Worm (Caenorhabditis elegans): ENCODE data around the gene coel-1.

coel-1 gene

DNA sequence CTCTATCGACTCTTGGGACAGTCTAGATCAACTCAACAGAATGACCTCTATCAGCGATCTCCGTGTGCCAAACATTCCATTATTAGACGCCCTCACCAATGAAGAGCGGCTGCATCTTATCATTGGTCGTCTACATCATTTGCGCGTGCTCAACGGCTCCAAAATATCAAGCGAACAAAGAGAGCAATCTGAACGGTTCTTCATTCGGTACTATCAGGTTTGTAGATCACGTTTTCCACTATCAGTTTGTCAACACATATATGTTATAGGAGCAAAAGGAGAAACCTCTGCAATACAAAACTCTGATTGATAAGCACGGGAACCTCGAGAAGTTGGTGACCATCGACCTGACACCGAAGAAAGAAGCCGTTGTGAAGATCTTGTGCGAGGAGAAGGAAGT is 2.9 kb downstream of the coel-1 start (continued):
- TF ChIP-seq tbp1 (GFP tag; optimal IDR thresholded peaks at IDR 0.05) (no peak), ceh-27 (GFP tag; optimal IDR thresholded peaks at IDR 0.05) (no peak)

DNA sequence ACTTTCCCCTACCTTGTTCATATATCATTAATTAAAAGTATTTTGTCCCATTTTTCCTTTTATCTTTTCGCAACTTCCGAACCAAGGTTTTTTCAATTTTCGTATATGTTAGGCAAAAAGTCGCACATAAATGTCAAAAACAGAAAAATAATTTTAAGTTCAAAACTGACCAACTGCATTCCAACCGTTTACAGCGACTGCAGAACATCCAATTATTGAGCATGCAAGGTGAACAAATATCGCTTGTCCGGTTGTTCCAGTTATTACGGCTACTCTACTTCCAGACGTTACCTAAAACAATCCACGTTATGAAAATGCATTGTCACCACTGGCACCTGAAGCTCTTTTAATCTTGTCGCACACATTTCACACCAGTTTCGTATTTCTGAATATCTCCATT is 8.2 kb downstream of the coel-1 start, which contains the start of gene C52B9.10:
TSS of gene C52B9.10 (plus strand) at position 301 of the 400 bp plus-strand sequence.
- TF ChIP-seq snpc-3.4 (tag; optimal IDR thresholded peaks at IDR 0.05) (no peak), lin-40 (tag; optimal IDR thresholded peaks at IDR 0.05) (no peak), madf-3 (GFP tag; IDR thresholded peaks at IDR 0.05) (no peak), lir-1 (GFP tag; conservative IDR thresholded peaks at IDR 0.05) (no peak), aptf-3 (GFP tag; IDR thresholded peaks at IDR 0.05) (no peak), dpl-1 (GFP tag; optimal IDR thresholded peaks at IDR 0.05) (no peak), C06A6.2 (GFP tag; conservative IDR thresholded peaks at IDR 0.05) (no peak), madf-6 (GFP tag; IDR thresholded peaks at IDR 0.05) (no peak), nfya-2 (GFP tag; IDR thresholded peaks at IDR 0.05) (no peak), hlh-12 (tag; optimal IDR thresholded peaks at IDR 0.05) (no peak), hmg-20 (GFP tag; IDR thresholded peaks at IDR 0.05) (no peak), egl-44 (GFP tag; IDR thresholded peaks at IDR 0.05) (no peak), nhr-179 (tag; optimal IDR thresholded peaks at IDR 0.05) (no peak), repo-1 (tag; optimal IDR thresholded peaks at IDR 0.05) (no peak), unc-62 (GFP tag; optimal IDR thresholded peaks at IDR 0.05) (no peak), K12H6.12 (tag; optimal IDR thresholded peaks at IDR 0.05) (no peak)

- no peak for TF ChIP-seq lin-54 (GFP tag; optimal IDR thresholded peaks at IDR 0.05)
- no peak for TF ChIP-seq F22D6.2 (tag; optimal IDR thresholded peaks at IDR 0.05)
- no peak for TF ChIP-seq let-526 (GFP tag; IDR thresholded peaks at IDR 0.05)
- no peak for TF ChIP-seq C17E4.6 (GFP tag; IDR thresholded peaks at IDR 0.05)
- no peak for TF ChIP-seq ama-1 (optimal IDR thresholded peaks at IDR 0.05)
- TF ChIP-seq ama-1 (GFP tag; optimal IDR thresholded peaks at IDR 0.05): no peak
- no peak for TF ChIP-seq repo-1 (tag; optimal IDR thresholded peaks at IDR 0.05)
- no peak for TF ChIP-seq chd-7 (tag; optimal IDR thresholded peaks at IDR 0.05)
- TF ChIP-seq madf-3 (GFP tag; IDR thresholded peaks at IDR 0.05): no peak
- no peak for TF ChIP-seq snpc-1.3 (tag; optimal IDR thresholded peaks at IDR 0.05; ENCODE audit: insufficient read depth)
- no peak for TF ChIP-seq snpc-4 (GFP tag; optimal IDR thresholded peaks at IDR 0.05)
- no peak for TF ChIP-seq snpc-4 (tag; optimal IDR thresholded peaks at IDR 0.05)
- no peak for TF ChIP-seq nhr-179 (tag; optimal IDR thresholded peaks at IDR 0.05)
Measured at ce11 chrX:4274116-4274515, 8.7 kb downstream of the coel-1 start, which contains the start of gene mec-18. mec-18 (minus strand) TSS chrX:4274216.

ce11 chrX:4279294-4279782 is 13.9 kb downstream of the coel-1 start, which contains the start of the genes twk-28 and ets-9:
twk-28 (minus strand) TSS chrX:4279344.
ets-9 (plus strand) TSS chrX:4279703.
- TF ChIP-seq rpc-1 (optimal IDR thresholded peaks at IDR 0.05): no peak
- TF ChIP-seq rpc-1 (tag; optimal IDR thresholded peaks at IDR 0.05): no peak
- TF ChIP-seq let-526 (GFP tag; IDR thresholded peaks at IDR 0.05): no peak
- TF ChIP-seq C17E4.6 (GFP tag; IDR thresholded peaks at IDR 0.05): no peak
- no peak for TF ChIP-seq hlh-12 (tag; optimal IDR thresholded peaks at IDR 0.05)
- TF ChIP-seq sdz-38 (tag; optimal IDR thresholded peaks at IDR 0.05): no peak
- TF ChIP-seq ets-4 (GFP tag; optimal IDR thresholded peaks at IDR 0.05): no peak
- TF ChIP-seq ccch-3 (GFP tag; optimal IDR thresholded peaks at IDR 0.05): no peak
- TF ChIP-seq tbx-9 (tag; optimal IDR thresholded peaks at IDR 0.05; ENCODE audit: borderline replicate concordance): no peak
- no peak for TF ChIP-seq C06A6.2 (GFP tag; conservative IDR thresholded peaks at IDR 0.05)
- no peak for TF ChIP-seq ceh-27 (GFP tag; optimal IDR thresholded peaks at IDR 0.05)
- TF ChIP-seq lin-35 (GFP tag; optimal IDR thresholded peaks at IDR 0.05): no peak
- no peak for TF ChIP-seq snpc-4 (GFP tag; optimal IDR thresholded peaks at IDR 0.05)
- no peak for TF ChIP-seq snpc-4 (tag; optimal IDR thresholded peaks at IDR 0.05)
- no peak for TF ChIP-seq somi-1 (GFP tag; optimal IDR thresholded peaks at IDR 0.05)

Measured in whole organism, young adult.